Worm (Caenorhabditis elegans) whole organism, L4 larva: ENCODE data around the gene spop-1.

ENCODE experiments used
- aha-1 ChIP-seq: fragments of 150-350 bp; peaks from one replicate; lab custom pipeline; 2014; ENCODE audit warnings: missing biosample characterization, missing genetic modification characterization
- hlh-30 ChIP-seq: sonication (generic microtip); optimal IDR thresholded peaks from 2 replicates; lab custom pipeline; 2017; ENCODE audit warnings: antibody characterized with exemption, mild to moderate bottlenecking, missing genetic modification characterization, missing compliant biosample characterization; ENCODE audit not compliant: insufficient read depth
- mxl-2 ChIP-seq: fragments of 200-800 bp; sonication (Bioruptor generic); conservative IDR thresholded peaks from 2 replicates; pipeline ENCODE4 v1.3.6; 2022; ENCODE audit warnings: missing genetic modification reagents, missing genetic modification characterization, missing compliant biosample characterization
- nhr-237 ChIP-seq: sonication (generic microtip); optimal IDR thresholded peaks from 2 replicates; lab custom pipeline; 2017; ENCODE audit warnings: missing biosample characterization, missing genetic modification characterization
- nhr-28 ChIP-seq: fragments of 150-350 bp; optimal IDR thresholded peaks from 2 replicates; lab custom pipeline; 2014; ENCODE audit warnings: missing biosample characterization, missing genetic modification characterization
- snpc-4 ChIP-seq: fragments of 150-350 bp; optimal IDR thresholded peaks from 2 replicates; lab custom pipeline; 2014; ENCODE audit warnings: missing biosample characterization, missing genetic modification characterization

DNA sequence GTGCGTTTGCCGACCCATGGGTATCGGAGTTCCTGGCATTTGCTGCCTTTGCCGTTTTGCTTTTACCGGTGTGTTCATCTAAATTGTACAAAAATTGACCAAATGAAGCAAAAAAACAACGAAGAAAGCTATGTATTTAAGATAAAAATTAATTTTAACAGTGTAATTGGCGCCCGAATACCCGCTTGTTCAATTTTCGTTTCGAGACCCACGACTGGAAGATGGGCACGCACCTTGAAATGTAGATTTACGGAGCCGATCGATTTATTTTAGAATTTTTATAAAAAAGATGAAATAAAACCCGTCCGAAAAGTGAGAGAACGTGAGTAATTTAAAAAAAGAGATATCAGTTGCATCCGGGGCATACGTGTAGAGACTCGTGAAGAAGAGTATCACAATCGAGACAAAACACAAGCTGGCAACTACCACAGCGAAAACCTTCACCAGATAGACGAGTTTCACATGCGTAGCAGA lies 9.3 kb downstream of the spop-1 start, which contains the start of gene hal-2:
- TF ChIP-seq snpc-4 (tag; lab: Kevin White, UChicago): no peak
- no peak for TF ChIP-seq aha-1
- TF ChIP-seq nhr-237: no peak
- no peak for TF ChIP-seq mxl-2
- TF ChIP-seq hlh-30 (tag; lab: Kevin White, UChicago): no peak
- TF ChIP-seq nhr-28: no peak
